Fruit fly (Drosophila melanogaster): Measurements from ENCODE around the gene LSm-4.

The LSm-4 gene

DNA sequence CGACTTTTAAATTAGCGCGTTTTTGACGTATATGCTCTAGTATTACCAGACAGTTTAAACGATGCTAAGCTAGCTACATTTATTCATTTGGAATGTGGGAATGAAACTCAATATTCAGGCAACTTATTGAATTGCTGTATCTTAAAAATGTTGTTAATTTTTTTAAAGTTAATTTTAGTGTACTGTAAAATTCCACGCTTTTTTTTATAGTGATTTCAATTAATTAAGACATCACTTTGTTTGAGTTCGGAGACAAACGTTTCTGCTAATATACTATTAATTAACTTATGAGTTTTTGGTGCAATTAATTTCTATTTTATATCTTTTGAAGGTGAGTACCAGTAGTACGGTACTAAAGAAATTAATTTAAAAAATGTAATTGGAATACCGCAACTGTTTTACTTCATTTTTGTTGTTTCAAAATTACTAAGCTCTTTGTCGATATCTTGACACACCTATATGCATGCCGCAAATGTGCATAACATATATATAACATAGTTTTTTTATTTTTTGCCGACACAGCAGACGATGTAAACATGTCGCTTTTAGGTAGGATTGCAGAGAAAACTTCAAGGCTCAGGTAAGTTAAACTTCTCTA is 18.7 kb downstream of the LSm-4 start, which contains the start of the genes Cdk1 and mRpS7 (continued):
- TF ChIP-seq CG7928 (GFP tag; optimal IDR thresholded peaks at IDR 0.05) (peak; percentile 18), CG7786 (GFP tag; optimal IDR thresholded peaks at IDR 0.05) (peak; percentile 47), chinmo (GFP tag; IDR thresholded peaks at IDR 0.05; ENCODE audit: partially characterized antibody) (no peak), CG7745 (tag; optimal IDR thresholded peaks at IDR 0.05) (no peak), row (GFP tag; IDR thresholded peaks at IDR 0.05) (peak; percentile 81), CG42726 (GFP tag; IDR thresholded peaks at IDR 0.05; ENCODE audit: partially characterized antibody) (no peak), prd (optimal IDR thresholded peaks at IDR 0.05) (no peak), prd (GFP tag; IDR thresholded peaks at IDR 0.05) (peak; percentile 81), CkIIα-i1 (GFP tag; IDR thresholded peaks at IDR 0.05) (no peak), sc (optimal IDR thresholded peaks at IDR 0.05) (no peak), sc (GFP tag; optimal IDR thresholded peaks at IDR 0.05) (peak; percentile 36), bbx (GFP tag; IDR thresholded peaks at IDR 0.05; ENCODE audit: partially characterized antibody) (no peak), CG15601 (tag; optimal IDR thresholded peaks at IDR 0.05) (peak; percentile 75), CG10267 (tag; optimal IDR thresholded peaks at IDR 0.05) (peak; percentile 74), CG34422 (GFP tag; IDR thresholded peaks at IDR 0.05) (peak; percentile 34; the same call in 2 of the 3 replicates), Abd-B (GFP tag; optimal IDR thresholded peaks at IDR 0.05) (no peak), CG8478 (optimal IDR thresholded peaks at IDR 0.05) (no peak), Lhr (GFP tag; optimal IDR thresholded peaks at IDR 0.05) (peak; percentile 45), chn (GFP tag; optimal IDR thresholded peaks at IDR 0.05) (peak; percentile 44), Dp (GFP tag; optimal IDR thresholded peaks at IDR 0.05) (peak; percentile 74), Hmr (GFP tag; optimal IDR thresholded peaks at IDR 0.05) (peak; percentile 73), cad (GFP tag; optimal IDR thresholded peaks at IDR 0.05) (no peak), lab (GFP tag; optimal IDR thresholded peaks at IDR 0.05) (no peak), CG7987 (GFP tag; optimal IDR thresholded peaks at IDR 0.05) (no peak), Aef1 (GFP tag; IDR thresholded peaks at IDR 0.05) (peak; percentile 53), HLHmδ (GFP tag; optimal IDR thresholded peaks at IDR 0.05) (no peak), peb (GFP tag; IDR thresholded peaks at IDR 0.05) (no peak), CG6689 (GFP tag; IDR thresholded peaks at IDR 0.05) (peak; percentile 78; the same call in 1 of the 2 replicates), CG6654 (GFP tag; optimal IDR thresholded peaks at IDR 0.05) (peak; percentile 7), run (tag; optimal IDR thresholded peaks at IDR 0.05) (no peak), Nf-YB (GFP tag; optimal IDR thresholded peaks at IDR 0.05) (peak; percentile 51), CG16863 (GFP tag; optimal IDR thresholded peaks at IDR 0.05) (peak; percentile 71), GATAe (GFP tag; conservative IDR thresholded peaks at IDR 0.05) (no peak), CG14014 (GFP tag; IDR thresholded peaks at IDR 0.05) (peak; percentile 70), chm (GFP tag; IDR thresholded peaks at IDR 0.05) (peak; percentile 68)

DNA sequence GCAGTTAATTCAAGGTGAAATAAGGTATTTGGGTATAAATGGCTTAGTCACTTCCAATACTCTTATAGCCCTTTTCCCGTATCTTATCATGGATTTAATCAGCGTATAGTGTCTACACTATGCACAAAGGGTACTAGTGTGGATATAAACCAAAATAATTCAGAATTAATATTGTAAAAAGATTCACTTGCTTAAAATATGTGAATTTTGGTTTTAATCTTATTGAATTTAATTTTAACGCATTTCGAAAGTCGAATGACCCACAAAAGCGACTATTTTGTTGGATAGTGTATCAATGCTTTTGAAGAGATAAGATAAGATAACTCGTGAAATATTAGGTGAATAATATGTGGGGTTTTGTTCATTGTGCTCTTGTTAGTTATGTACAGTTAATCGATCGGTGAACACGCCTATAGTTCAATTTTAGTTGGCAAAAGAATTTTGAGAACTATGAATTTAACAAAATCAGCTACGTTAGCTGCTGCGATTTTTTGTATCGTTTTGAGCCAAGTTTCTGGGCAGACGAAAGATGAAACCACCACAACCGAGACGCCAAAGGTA is 23.0 kb downstream of the LSm-4 start, which contains the start of gene CG5096:
TSS of gene CG5096 (plus strand) at position 374 of the 561 bp plus-strand sequence.
- TF ChIP-seq sob (GFP tag; IDR thresholded peaks at IDR 0.05) (peak; percentile 92; the same call in 1 of the 2 replicates), twi (tag; optimal IDR thresholded peaks at IDR 0.05) (peak; percentile 73), CG4707 (GFP tag; optimal IDR thresholded peaks at IDR 0.05) (peak; percentile 64), CG7745 (tag; optimal IDR thresholded peaks at IDR 0.05) (no peak), CG2199 (GFP tag; IDR thresholded peaks at IDR 0.05) (peak; percentile 70; the same call in 1 of the 3 replicates), CG34376 (GFP tag; optimal IDR thresholded peaks at IDR 0.05) (peak; percentile 83), CG6791 (GFP tag; IDR thresholded peaks at IDR 0.05; ENCODE audit: partially characterized antibody) (no peak), cg (GFP tag; optimal IDR thresholded peaks at IDR 0.05) (no peak), CG4328 (GFP tag; optimal IDR thresholded peaks at IDR 0.05) (peak; percentile 62), CG2712 (tag; optimal IDR thresholded peaks at IDR 0.05) (peak; percentile 90), aop (GFP tag; IDR thresholded peaks at IDR 0.05) (no peak), CG4360 (GFP tag; IDR thresholded peaks at IDR 0.05) (peak; percentile 62), CG17359 (tag; optimal IDR thresholded peaks at IDR 0.05) (peak; percentile 94), vfl (GFP tag; optimal IDR thresholded peaks at IDR 0.05) (peak; percentile 57), corto (GFP tag; optimal IDR thresholded peaks at IDR 0.05) (peak; percentile 27), CG13894 (tag; optimal IDR thresholded peaks at IDR 0.05) (peak; percentile 96), Fer1 (GFP tag; optimal IDR thresholded peaks at IDR 0.05) (peak; percentile 95)

Measured in whole organism, embryonic.